Fruit fly (Drosophila melanogaster) whole organism, embryonic: ENCODE data around the gene jdp.

ENCODE experiments used
- B-H2 ChIP-seq: fragments of 200-800 bp; sonication (Bioruptor generic); optimal IDR thresholded peaks from 2 replicates; lab custom pipeline; 2018; ENCODE audit warnings: missing biosample characterization, mild to moderate bottlenecking, missing genetic modification characterization
- Bdp1 ChIP-seq: fragments of 200-800 bp; sonication (Bioruptor generic); optimal IDR thresholded peaks from 3 replicates; lab custom pipeline; 2016; ENCODE audit warnings: missing biosample characterization, missing genetic modification characterization
- C15 ChIP-seq: fragments of 200-800 bp; sonication (Bioruptor generic); IDR thresholded peaks from 3 replicates; pipeline ENCODE4 v1.3.6; 2022; ENCODE audit warnings: missing biosample characterization, missing genetic modification characterization
- CG10209 ChIP-seq: fragments of 200-800 bp; sonication (Bioruptor generic); optimal IDR thresholded peaks from 3 replicates; lab custom pipeline; 2017; ENCODE audit warnings: missing biosample characterization, mild to moderate bottlenecking, missing genetic modification characterization, missing genetic modification reagents
- CG10959 ChIP-seq: fragments of 200-800 bp; sonication (Bioruptor generic); IDR thresholded peaks from 2 replicates; pipeline ENCODE4 v1.3.6; 2022; ENCODE audit warnings: missing biosample characterization, missing genetic modification characterization
- CG11247 ChIP-seq: fragments of 200-800 bp; sonication (Bioruptor generic); IDR thresholded peaks from 2 replicates; pipeline ENCODE4 v1.3.6; 2022; ENCODE audit warnings: missing biosample characterization, missing genetic modification characterization
- CG12219 ChIP-seq: fragments of 200-800 bp; sonication (Bioruptor generic); optimal IDR thresholded peaks from 3 replicates; lab custom pipeline; 2018; ENCODE audit warnings: missing biosample characterization, mild to moderate bottlenecking, missing genetic modification characterization
- CG12744 ChIP-seq: fragments of 200-800 bp; sonication (Bioruptor generic); optimal IDR thresholded peaks from 2 replicates; lab custom pipeline; 2016; ENCODE audit warnings: missing biosample characterization, missing genetic modification characterization
- CG13775 ChIP-seq: fragments of 200-800 bp; sonication (Bioruptor generic); optimal IDR thresholded peaks from 3 replicates; lab custom pipeline; 2017; ENCODE audit warnings: missing biosample characterization, mild to moderate bottlenecking, missing genetic modification characterization
- CG1529 ChIP-seq: fragments of 200-800 bp; sonication (Bioruptor generic); optimal IDR thresholded peaks from 3 replicates; lab custom pipeline; 2018; ENCODE audit warnings: missing biosample characterization, missing genetic modification characterization
- CG1603 ChIP-seq: fragments of 200-800 bp; sonication (Bioruptor generic); optimal IDR thresholded peaks from 2 replicates; lab custom pipeline; 2019; ENCODE audit warnings: missing biosample characterization, mild to moderate bottlenecking, missing genetic modification characterization, moderate library complexity
- CG16779 ChIP-seq: fragments of 200-800 bp; sonication (Bioruptor generic); IDR thresholded peaks from 2 replicates; pipeline ENCODE4 v1.3.6; 2022; ENCODE audit warnings: missing biosample characterization, missing genetic modification characterization
- CG17186 ChIP-seq: fragments of 200-800 bp; sonication (Bioruptor generic); optimal IDR thresholded peaks from 3 replicates; lab custom pipeline; 2017; ENCODE audit warnings: missing biosample characterization, missing genetic modification reagents, missing genetic modification characterization
- CG17361 ChIP-seq: fragments of 200-800 bp; sonication (Bioruptor generic); IDR thresholded peaks from 3 replicates; pipeline ENCODE4 v1.3.6; 2022; ENCODE audit warnings: missing biosample characterization, missing genetic modification characterization
- CG30403 ChIP-seq: fragments of 200-800 bp; sonication (Bioruptor generic); optimal IDR thresholded peaks from 3 replicates; lab custom pipeline; 2016; ENCODE audit warnings: missing biosample characterization, missing genetic modification characterization
- CG3726 ChIP-seq: fragments of 200-800 bp; sonication (Bioruptor generic); IDR thresholded peaks from 3 replicates; pipeline ENCODE4, ENCODE4 v1.3.6; 2022; ENCODE audit warnings: missing biosample characterization, missing genetic modification characterization
- CG3995 ChIP-seq: fragments of 200-800 bp; sonication (Bioruptor generic); optimal IDR thresholded peaks from 3 replicates; lab custom pipeline; 2016; ENCODE audit warnings: missing biosample characterization, missing genetic modification characterization
- CG6683 ChIP-seq: fragments of 200-800 bp; sonication (Bioruptor generic); optimal IDR thresholded peaks from 2 replicates; lab custom pipeline; 2017; ENCODE audit warnings: missing biosample characterization, mild to moderate bottlenecking, missing genetic modification characterization, missing genetic modification reagents
- CG7786 ChIP-seq: fragments of 200-800 bp; sonication (Bioruptor generic); optimal IDR thresholded peaks from 2 replicates; lab custom pipeline; 2016; ENCODE audit warnings: missing biosample characterization, missing genetic modification characterization
- CG7839 ChIP-seq: fragments of 200-800 bp; sonication (Bioruptor generic); optimal IDR thresholded peaks from 3 replicates; lab custom pipeline; 2018; ENCODE audit warnings: missing biosample characterization, mild to moderate bottlenecking, missing genetic modification characterization, moderate library complexity
- CG8924 ChIP-seq: fragments of 200-800 bp; optimal IDR thresholded peaks from 3 replicates; lab custom pipeline; 2019; ENCODE audit warnings: missing biosample characterization, mild to moderate bottlenecking, missing genetic modification characterization, moderate library complexity
- CG9437 ChIP-seq: fragments of 200-800 bp; sonication (Bioruptor generic); optimal IDR thresholded peaks from 2 replicates; lab custom pipeline; 2018; ENCODE audit warnings: missing biosample characterization, mild to moderate bottlenecking, missing genetic modification characterization
- CG9932 ChIP-seq: fragments of 200-800 bp; sonication (Bioruptor generic); IDR thresholded peaks from 2 replicates; pipeline ENCODE4 v1.3.6; 2022; ENCODE audit warnings: missing biosample characterization, missing genetic modification characterization
- Camta ChIP-seq: fragments of 200-800 bp; sonication (Bioruptor generic); optimal IDR thresholded peaks from 2 replicates; lab custom pipeline; 2016; ENCODE audit warnings: missing biosample characterization, missing genetic modification characterization
- CkIIα-i1 ChIP-seq: fragments of 200-800 bp; sonication (Bioruptor generic); IDR thresholded peaks from 2 replicates; pipeline ENCODE4 v1.3.6; 2022; ENCODE audit warnings: missing biosample characterization, missing genetic modification characterization
- D ChIP-seq, 2 experiments: fragments of 200-800 bp in 1 of 2; fragments of >200 bp in 1 of 2; sonication (Bioruptor generic) in 1 of 2; optimal IDR thresholded peaks; 2 replicates in 1 of 2; 3 replicates in 1 of 2; lab custom pipeline; 2017; ENCODE audit warnings: mild to moderate bottlenecking in 1 of 2, missing biosample characterization in 1 of 2, missing genetic modification characterization in 1 of 2, missing genetic modification reagents in 1 of 2
- D19B ChIP-seq: fragments of 200-800 bp; sonication (Bioruptor generic); optimal IDR thresholded peaks from 2 replicates; lab custom pipeline; 2017; ENCODE audit warnings: missing biosample characterization, mild to moderate bottlenecking, missing genetic modification characterization
- ERR ChIP-seq: fragments of 200-800 bp; sonication (Bioruptor generic); optimal IDR thresholded peaks from 2 replicates; lab custom pipeline; 2016; ENCODE audit warnings: missing biosample characterization, missing genetic modification characterization
- Gug ChIP-seq: fragments of 200-800 bp; sonication (Bioruptor generic); IDR thresholded peaks from 4 replicates; pipeline ENCODE4 v1.3.6; 2022; ENCODE audit warnings: missing biosample characterization, missing genetic modification characterization
- Hr78 ChIP-seq, 2 experiments: fragments of 200-800 bp in 1 of 2; fragments of >200 bp in 1 of 2; sonication (Bioruptor generic) in 1 of 2; optimal IDR thresholded peaks; 2 replicates each; lab custom pipeline; 2017 to 2019; ENCODE audit warnings: missing biosample characterization in 2 of 2, missing genetic modification characterization in 2 of 2, mild to moderate bottlenecking in 1 of 2, moderate library complexity in 1 of 2
- Kr ChIP-seq: fragments of 200-800 bp; sonication (Bioruptor generic); optimal IDR thresholded peaks from 2 replicates; lab custom pipeline; 2017; ENCODE audit warnings: missing biosample characterization, mild to moderate bottlenecking, missing genetic modification characterization
- MBD-R2 ChIP-seq: fragments of 200-800 bp; sonication (Bioruptor generic); IDR thresholded peaks from 2 replicates; pipeline ENCODE4 v1.3.6; 2022; ENCODE audit warnings: missing biosample characterization, missing genetic modification characterization
- NC2β ChIP-seq: fragments of 200-800 bp; sonication (Bioruptor generic); optimal IDR thresholded peaks from 2 replicates; lab custom pipeline; 2016; ENCODE audit warnings: missing biosample characterization, missing genetic modification characterization
- NfI ChIP-seq: fragments of 200-800 bp; sonication (Bioruptor generic); optimal IDR thresholded peaks from 3 replicates; lab custom pipeline; 2018; ENCODE audit warnings: missing biosample characterization, mild to moderate bottlenecking, missing genetic modification characterization, moderate library complexity
- Six4 ChIP-seq: fragments of 200-800 bp; sonication (Bioruptor generic); optimal IDR thresholded peaks from 2 replicates; lab custom pipeline; 2016; ENCODE audit warnings: missing biosample characterization, missing genetic modification characterization
- Ssrp ChIP-seq: fragments of 200-800 bp; sonication (Bioruptor generic); optimal IDR thresholded peaks from 2 replicates; lab custom pipeline; 2018; ENCODE audit warnings: missing biosample characterization, mild to moderate bottlenecking, missing genetic modification characterization, moderate library complexity
- Xrp1 ChIP-seq: fragments of 200-800 bp; sonication (Bioruptor generic); IDR thresholded peaks from 2 replicates; pipeline ENCODE4 v1.3.6; 2022; ENCODE audit warnings: missing biosample characterization, missing genetic modification characterization
- dati ChIP-seq: fragments of 200-800 bp; sonication (Bioruptor generic); IDR thresholded peaks from 2 replicates; pipeline ENCODE4 v1.3.6; 2022; ENCODE audit warnings: missing biosample characterization, missing genetic modification characterization
- exex ChIP-seq: fragments of 200-800 bp; sonication (Bioruptor generic); optimal IDR thresholded peaks from 4 replicates; lab custom pipeline; 2018; ENCODE audit warnings: missing biosample characterization, mild to moderate bottlenecking, missing genetic modification characterization, moderate library complexity
- fd102C ChIP-seq: fragments of 200-800 bp; sonication (Bioruptor generic); optimal IDR thresholded peaks from 2 replicates; lab custom pipeline; 2018; ENCODE audit warnings: missing biosample characterization, mild to moderate bottlenecking, missing genetic modification characterization, moderate library complexity
- gfzf ChIP-seq: fragments of 200-800 bp; sonication (Bioruptor generic); optimal IDR thresholded peaks from 2 replicates; lab custom pipeline; 2016; ENCODE audit warnings: missing biosample characterization, mild to moderate bottlenecking, missing genetic modification characterization, moderate library complexity
- gt ChIP-seq: fragments of 200-800 bp; sonication (Bioruptor generic); IDR thresholded peaks from 2 replicates; pipeline ENCODE4 v1.3.6; 2022; ENCODE audit warnings: missing biosample characterization, missing genetic modification characterization
- her ChIP-seq: fragments of 200-800 bp; sonication (Bioruptor generic); optimal IDR thresholded peaks from 2 replicates; lab custom pipeline; 2016; ENCODE audit warnings: missing biosample characterization, missing genetic modification characterization
- insv ChIP-seq, 2 experiments: fragments of 200-800 bp; sonication (Bioruptor generic); optimal IDR thresholded peaks; 3 replicates each; lab custom pipeline; 2016 to 2018; ENCODE audit warnings: missing biosample characterization in 2 of 2, missing genetic modification characterization in 2 of 2
- lab ChIP-seq: fragments of 200-800 bp; sonication (Bioruptor generic); optimal IDR thresholded peaks from 3 replicates; lab custom pipeline; 2017; ENCODE audit warnings: missing biosample characterization, missing genetic modification characterization, mild to moderate bottlenecking, moderate library complexity, missing genetic modification reagents
- phol ChIP-seq: fragments of 200-800 bp; sonication (Bioruptor generic); optimal IDR thresholded peaks from 3 replicates; lab custom pipeline; 2018; ENCODE audit warnings: missing biosample characterization, mild to moderate bottlenecking, missing genetic modification characterization, moderate library complexity
- pnt ChIP-seq: fragments of 200-800 bp; sonication (Bioruptor generic); optimal IDR thresholded peaks from 3 replicates; lab custom pipeline; 2016; ENCODE audit warnings: missing biosample characterization, missing genetic modification characterization
- seq ChIP-seq: fragments of 200-800 bp; sonication (Bioruptor generic); IDR thresholded peaks from 2 replicates; pipeline ENCODE4 v1.3.6; 2022; ENCODE audit warnings: missing biosample characterization, missing genetic modification characterization
- sim ChIP-seq: fragments of 200-800 bp; sonication (Bioruptor generic); IDR thresholded peaks from 2 replicates; pipeline ENCODE4 v1.3.6; 2022; ENCODE audit warnings: missing biosample characterization, missing genetic modification characterization
- vfl ChIP-seq: fragments of 200-800 bp; sonication (Bioruptor generic); optimal IDR thresholded peaks from 2 replicates; lab custom pipeline; 2016; ENCODE audit warnings: missing biosample characterization, missing genetic modification characterization

jdp gene

dm6 chr3R:30540196-30540595 lies 13.4 kb upstream of the jdp start (continued):
- TF ChIP-seq her (peak; percentile 94), CG13775 (peak; percentile 82), exex (tag; lab: Kevin White, UChicago) (peak; percentile 70), seq (GFP tag; lab: Robert Waterston, UW) (peak; percentile 92), NC2β (GFP tag; lab: Kevin White, UChicago) (peak; percentile 78), insv (GFP tag; optimal IDR thresholded peaks at IDR 0.05; lab: Kevin White, UChicago) (peak in 1 of 2 experiments; percentile 33), Hr78 (GFP tag; optimal IDR thresholded peaks at IDR 0.05; lab: Kevin White, UChicago) (peak in 1 of 2 experiments; percentile 77), CG7786 (GFP tag; lab: Kevin White, UChicago) (peak; percentile 94), dati (GFP tag; lab: Robert Waterston, UW) (peak; percentile 88), D19B (peak; percentile 76), CG17186 (GFP tag; lab: Kevin White, UChicago) (peak; percentile 60), phol (tag; lab: Kevin White, UChicago) (peak; percentile 89), CG3995 (GFP tag; lab: Kevin White, UChicago) (peak; percentile 62), CG6683 (peak; percentile 81), CG10209 (GFP tag; lab: Kevin White, UChicago) (peak; percentile 90), Camta (GFP tag; lab: Kevin White, UChicago) (peak; percentile 93), Ssrp (peak; percentile 88), CG12744 (GFP tag; lab: Kevin White, UChicago) (peak; percentile 89), CkIIα-i1 (GFP tag; lab: Robert Waterston, UW) (peak; percentile 60; the same call in 1 of the 2 replicates), Xrp1 (GFP tag; lab: Robert Waterston, UW) (peak; percentile 87), Kr (GFP tag; lab: Kevin White, UChicago) (no peak), CG16779 (GFP tag; lab: Robert Waterston, UW) (peak; percentile 88), gfzf (GFP tag; lab: Kevin White, UChicago) (peak; percentile 8), CG7839 (peak; percentile 95), Gug (peak; percentile 93), D (optimal IDR thresholded peaks at IDR 0.05; lab: Kevin White, UChicago) (no peak), D (GFP tag; optimal IDR thresholded peaks at IDR 0.05; lab: Kevin White, UChicago) (peak; percentile 87), CG3726 (GFP tag; lab: Robert Waterston, UW) (peak; percentile 87), CG10959 (peak; percentile 83), Bdp1 (GFP tag; lab: Kevin White, UChicago) (peak; percentile 84), pnt (GFP tag; lab: Kevin White, UChicago) (peak; percentile 94), CG1529 (peak; percentile 82), CG9932 (GFP tag; lab: Robert Waterston, UW) (peak; percentile 92), C15 (peak; percentile 82; the same call in 2 of the 3 replicates), Six4 (GFP tag; lab: Kevin White, UChicago) (peak; percentile 93), vfl (GFP tag; lab: Kevin White, UChicago) (peak; percentile 89), NfI (GFP tag; lab: Kevin White, UChicago) (peak; percentile 94), ERR (GFP tag; lab: Kevin White, UChicago) (peak; percentile 93), MBD-R2 (GFP tag; lab: Robert Waterston, UW) (peak; percentile 86), CG11247 (GFP tag; lab: Robert Waterston, UW) (peak; percentile 92), sim (GFP tag; lab: Robert Waterston, UW) (peak; percentile 88), lab (GFP tag; lab: Kevin White, UChicago) (peak; percentile 97), CG1603 (tag; lab: Kevin White, UChicago) (peak; percentile 89), CG30403 (GFP tag; lab: Kevin White, UChicago) (peak; percentile 94), B-H2 (GFP tag; lab: Kevin White, UChicago) (peak; percentile 93), fd102C (GFP tag; lab: Kevin White, UChicago) (peak; percentile 39), gt (GFP tag; lab: Robert Waterston, UW) (peak; percentile 81), CG12219 (GFP tag; lab: Kevin White, UChicago) (peak; percentile 89), CG9437 (GFP tag; lab: Kevin White, UChicago) (peak; percentile 79), CG17361 (GFP tag; lab: Robert Waterston, UW) (peak; percentile 84), CG8924 (tag; lab: Kevin White, UChicago) (peak; percentile 85)
